Worm (Caenorhabditis elegans) whole organism, young adult: ENCODE results near the gene nhr-207.

Experiments used
- dox-1 ChIP-seq: fragments of 200-800 bp; sonication (Bioruptor generic); IDR thresholded peaks from 2 replicates; pipeline ENCODE4 v1.3.6; 2022; ENCODE audit warnings: missing genetic modification reagents, missing genetic modification characterization, missing compliant biosample characterization
- madf-10 ChIP-seq: sonication (generic microtip); optimal IDR thresholded peaks from 2 replicates; lab custom pipeline; 2016; ENCODE audit warnings: mild to moderate bottlenecking, missing genetic modification characterization, missing compliant biosample characterization

DNA sequence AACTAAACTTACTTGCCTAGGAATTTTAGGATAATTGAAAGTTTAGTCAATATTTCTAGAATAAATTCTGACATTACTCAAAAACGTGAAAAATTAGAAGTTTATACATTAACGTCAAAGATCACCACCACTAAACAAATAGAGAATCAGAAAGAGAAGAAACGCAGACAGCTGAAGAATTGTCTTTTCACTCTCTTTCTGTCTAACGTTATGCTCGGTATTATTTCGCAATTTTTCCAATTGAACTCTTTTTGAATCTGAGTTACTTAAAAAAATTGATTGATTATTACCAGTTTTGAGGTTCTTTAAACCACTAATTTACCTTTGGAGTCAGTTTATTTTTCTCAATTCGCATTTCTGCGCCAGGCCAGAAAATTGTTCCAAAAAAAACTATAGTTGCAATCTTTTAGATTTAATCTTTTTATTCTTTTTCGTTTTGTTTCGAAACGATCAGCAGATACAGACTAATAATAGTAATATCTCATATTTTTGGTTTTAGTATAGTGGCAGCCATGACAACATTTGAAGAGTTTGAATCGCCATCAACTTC is 4.9 kb downstream of the nhr-207 start, which contains the start of gene nhr-154:
- no peak for TF ChIP-seq dox-1 (GFP tag; lab: Robert Waterston, UW)
- TF ChIP-seq madf-10 (tag; lab: Kevin White, UChicago) = no peak
